Fruit fly (Drosophila melanogaster) whole organism, pupa: ENCODE measurements around the gene NetA.

ENCODE experiments used
- CG13204 ChIP-seq: fragments of 200-800 bp; sonication (Bioruptor generic); optimal IDR thresholded peaks from 2 replicates; lab custom pipeline; 2018; ENCODE audit warnings: missing biosample characterization, mild to moderate bottlenecking, missing genetic modification characterization, moderate library complexity
- D1 ChIP-seq: fragments of 200-800 bp; sonication (Bioruptor generic); optimal IDR thresholded peaks from 2 replicates; lab custom pipeline; 2018; ENCODE audit warnings: missing biosample characterization, mild to moderate bottlenecking, missing genetic modification characterization, moderate library complexity

DNA sequence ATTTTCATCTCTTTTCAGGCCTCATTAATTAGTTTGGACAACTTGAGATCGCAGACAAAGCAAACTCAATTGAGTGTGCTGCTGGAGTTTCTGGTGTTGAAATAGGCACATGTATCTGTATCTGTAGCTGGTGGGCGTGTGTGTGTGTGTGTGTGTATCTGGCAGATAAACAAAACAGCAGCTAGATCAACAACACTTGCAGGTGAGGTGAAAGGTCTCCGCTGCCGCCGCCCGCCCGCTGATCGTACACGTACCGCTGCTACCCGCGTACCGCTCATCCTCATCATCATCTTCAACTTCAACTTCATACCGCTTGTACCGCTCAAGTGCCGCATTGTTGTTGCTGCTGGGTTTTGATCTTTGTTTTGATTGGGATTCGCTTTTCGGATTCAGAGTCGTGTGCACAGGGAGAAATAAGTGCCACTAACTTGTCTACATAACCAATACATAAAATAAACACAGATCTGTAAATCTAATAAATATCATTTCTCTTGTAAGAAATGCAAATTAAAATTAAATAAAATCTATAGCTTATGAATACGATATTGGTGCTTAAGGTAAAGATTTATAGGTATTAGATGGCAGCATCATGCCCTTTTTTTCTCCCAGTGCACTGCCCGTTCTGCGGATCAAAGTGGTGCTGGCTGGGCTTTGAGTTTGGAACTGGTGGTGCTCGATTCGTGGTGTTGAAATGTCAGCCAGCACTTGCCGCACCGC is 26.5 kb downstream of the NetA start:
- TF ChIP-seq CG13204 (GFP tag; lab: Kevin White, UChicago) (peak; percentile 6), D1 (tag; lab: Kevin White, UChicago) (no peak)
